Worm (Caenorhabditis elegans) whole organism, L3 larva: ENCODE results near the gene C35A11.3.

Experiments used
- aly-2 ChIP-seq: fragments of 150-350 bp; optimal IDR thresholded peaks from 2 replicates; lab custom pipeline; 2014; ENCODE audit warnings: missing biosample characterization, missing genetic modification characterization
- egl-27 ChIP-seq: sonication (generic microtip); optimal IDR thresholded peaks from 4 replicates; lab custom pipeline; 2017; ENCODE audit warnings: missing biosample characterization, missing genetic modification reagents, missing genetic modification characterization
- eor-1 ChIP-seq, 2 experiments: fragments of 150-350 bp; optimal IDR thresholded peaks; 2 replicates each; lab custom pipeline; 2014 to 2018; ENCODE audit warnings: missing biosample characterization in 2 of 2, missing genetic modification characterization in 2 of 2
- fos-1 ChIP-seq: fragments of 150-350 bp; optimal IDR thresholded peaks from 2 replicates; lab custom pipeline; 2014; ENCODE audit warnings: missing biosample characterization, missing genetic modification characterization
- mdl-1 ChIP-seq: fragments of 150-350 bp; optimal IDR thresholded peaks from 2 replicates; lab custom pipeline; 2014; ENCODE audit warnings: missing biosample characterization, missing genetic modification characterization
- nhr-23 ChIP-seq: fragments of 150-350 bp; optimal IDR thresholded peaks from 2 replicates; lab custom pipeline; 2014; ENCODE audit warnings: missing biosample characterization, missing genetic modification reagents, missing genetic modification characterization
- nhr-76 ChIP-seq: fragments of 150-350 bp; sonication (generic microtip); optimal IDR thresholded peaks from 5 replicates; lab custom pipeline; 2014; ENCODE audit warnings: missing biosample characterization, missing genetic modification characterization
- pqm-1 ChIP-seq: fragments of 150-350 bp; optimal IDR thresholded peaks from 2 replicates; lab custom pipeline; 2017; ENCODE audit warnings: missing biosample characterization, missing genetic modification characterization, inconsistent platforms
- skn-1 ChIP-seq: fragments of 150-350 bp; optimal IDR thresholded peaks from 2 replicates; lab custom pipeline; 2014; ENCODE audit warnings: missing biosample characterization, missing genetic modification characterization
- unc-39 ChIP-seq: sonication (generic microtip); optimal IDR thresholded peaks from 4 replicates; lab custom pipeline; 2017; ENCODE audit warnings: missing biosample characterization, missing genetic modification characterization
- unc-62 ChIP-seq: fragments of 150-350 bp; sonication (generic microtip); optimal IDR thresholded peaks from 4 replicates; lab custom pipeline; 2014; ENCODE audit warnings: missing biosample characterization, missing genetic modification reagents, missing genetic modification characterization

- TF ChIP-seq mdl-1 (no peak), eor-1 (tag; optimal IDR thresholded peaks at IDR 0.05; lab: Kevin White, UChicago) (no peak), skn-1 (tag; lab: Kevin White, UChicago) (no peak), unc-39 (tag; lab: Kevin White, UChicago) (no peak), pqm-1 (tag; lab: Kevin White, UChicago) (no peak), aly-2 (tag; lab: Kevin White, UChicago) (no peak), unc-62 (GFP tag; lab: Kevin White, UChicago) (no peak), egl-27 (tag; lab: Kevin White, UChicago) (no peak), nhr-76 (tag; lab: Kevin White, UChicago) (no peak), nhr-23 (tag; lab: Kevin White, UChicago) (no peak), fos-1 (no peak)
Observed at ce11 chrV:5339497-5339896, 32.7 kb upstream of the C35A11.3 start, which contains the start of gene srg-27.
